Fruit fly (Drosophila melanogaster) whole organism, pupa: ENCODE results near the gene CG15170.
A peak's percentile ranks its signal among the peaks of the same experiment; 100 is the strongest.

Experiments
- CG15710 ChIP-seq: fragments of 200-800 bp; sonication (Bioruptor generic); optimal IDR thresholded peaks from 2 replicates; lab custom pipeline; 2018; ENCODE audit warnings: missing biosample characterization, mild to moderate bottlenecking, missing genetic modification characterization, moderate library complexity
- CG34367 ChIP-seq: fragments of 200-800 bp; sonication (Bioruptor generic); optimal IDR thresholded peaks from 2 replicates; lab custom pipeline; 2018; ENCODE audit warnings: missing biosample characterization, mild to moderate bottlenecking, missing genetic modification characterization
- CG9948 ChIP-seq: fragments of 200-800 bp; sonication (Bioruptor generic); optimal IDR thresholded peaks from 2 replicates; lab custom pipeline; 2018; ENCODE audit warnings: missing biosample characterization, mild to moderate bottlenecking, missing genetic modification characterization, moderate library complexity
- EcR ChIP-seq: fragments of 200-800 bp; sonication (Bioruptor generic); optimal IDR thresholded peaks from 3 replicates; lab custom pipeline; 2019; ENCODE audit warnings: missing biosample characterization, missing genetic modification characterization, mild to moderate bottlenecking, moderate library complexity, missing genetic modification reagents
- Pif1B ChIP-seq: fragments of 200-800 bp; sonication (Bioruptor generic); optimal IDR thresholded peaks from 3 replicates; lab custom pipeline; 2016; ENCODE audit warnings: missing biosample characterization, missing genetic modification characterization

DNA sequence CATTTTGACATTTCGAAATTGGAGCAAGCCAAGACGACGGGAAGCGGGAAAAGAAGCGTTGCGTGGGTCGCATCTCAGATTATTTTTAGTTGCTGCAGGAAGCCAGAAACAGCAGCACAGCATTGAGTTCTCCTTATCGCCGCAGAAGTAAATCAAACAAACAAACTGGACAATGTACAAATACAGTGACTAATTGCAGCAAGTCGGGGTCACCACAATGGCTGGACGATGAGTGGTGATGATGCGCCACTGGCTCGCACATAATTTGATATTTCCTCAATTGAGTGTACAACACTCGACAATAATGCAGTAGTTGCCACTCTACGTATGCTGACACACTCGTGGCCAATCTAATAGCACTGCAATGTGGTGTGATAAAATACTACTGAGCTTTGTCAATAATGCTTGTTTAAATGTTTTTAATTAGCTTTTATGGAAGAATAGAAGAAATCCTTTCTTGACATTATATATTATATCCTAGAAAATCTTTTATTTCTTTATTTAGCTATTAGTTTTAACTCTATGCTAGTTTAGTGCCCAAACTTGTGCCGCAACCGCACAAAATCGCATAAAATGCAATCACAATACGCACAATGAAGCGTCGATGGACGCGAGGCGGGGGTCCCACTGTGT, 8.0 kb downstream of the CG15170 start:
- TF ChIP-seq CG15710 (peak; percentile 74), EcR (GFP tag; lab: Kevin White, UChicago) (peak; percentile 33), Pif1B (GFP tag; lab: Kevin White, UChicago) (peak; percentile 70), CG9948 (tag; lab: Kevin White, UChicago) (peak; percentile 77), CG34367 (tag; lab: Kevin White, UChicago) (peak; percentile 65)
